Worm (Caenorhabditis elegans): ENCODE results near the gene C05D11.8.
A peak's percentile ranks its signal among the peaks of the same experiment; 100 is the strongest.

The C05D11.8 gene

ce11 chrIII:6452683-6453082, 25.6 kb upstream of the C05D11.8 start (continued):
- no peak for TF ChIP-seq nhr-102 (tag; optimal IDR thresholded peaks at IDR 0.05)
- TF ChIP-seq aha-1 (tag), result no peak
- TF ChIP-seq mxl-2 (GFP tag; conservative IDR thresholded peaks at IDR 0.05), result no peak
- TF ChIP-seq unc-62 (GFP tag; optimal IDR thresholded peaks at IDR 0.05 in 1 of 2), result peak in 1 of 2 experiments; percentile 96
- TF ChIP-seq unc-62 (tag; optimal IDR thresholded peaks at IDR 0.05), result no peak
- no peak for TF ChIP-seq ZK546.5 (tag; optimal IDR thresholded peaks at IDR 0.05)
- TF ChIP-seq saeg-2 (GFP tag; IDR thresholded peaks at IDR 0.05), result no peak
- TF ChIP-seq tra-1 (GFP tag; IDR thresholded peaks at IDR 0.05), result no peak
- no peak for TF ChIP-seq nhr-237 (tag; optimal IDR thresholded peaks at IDR 0.05)
- no peak for TF ChIP-seq ZK337.2 (GFP tag; IDR thresholded peaks at IDR 0.05)
- TF ChIP-seq lin-29 (GFP tag; IDR thresholded peaks at IDR 0.05), result no peak
- no peak for TF ChIP-seq sdz-12 (GFP tag; optimal IDR thresholded peaks at IDR 0.05)
- TF ChIP-seq madf-5 (GFP tag; IDR thresholded peaks at IDR 0.05), result no peak
- TF ChIP-seq nhr-48 (tag; optimal IDR thresholded peaks at IDR 0.05), result no peak
- TF ChIP-seq hmg-1.1 (GFP tag; IDR thresholded peaks at IDR 0.05), result 0 out of 2 replicates have a peak, but pooled peaks have one; percentile 11
- TF ChIP-seq snpc-4 (tag; optimal IDR thresholded peaks at IDR 0.05), result no peak
- TF ChIP-seq lin-38 (GFP tag; IDR thresholded peaks at IDR 0.05), result peak; percentile 39; the same call in 1 of the 2 replicates
- TF ChIP-seq zip-11 (GFP tag; IDR thresholded peaks at IDR 0.05), result no peak
- TF ChIP-seq unc-39 (tag; optimal IDR thresholded peaks at IDR 0.05), result no peak
- no peak for TF ChIP-seq daf-19 (GFP tag; conservative IDR thresholded peaks at IDR 0.05)
- TF ChIP-seq vab-7 (GFP tag; IDR thresholded peaks at IDR 0.05), result no peak
- TF ChIP-seq egl-27 (tag; optimal IDR thresholded peaks at IDR 0.05), result no peak
- TF ChIP-seq nhr-41 (GFP tag; IDR thresholded peaks at IDR 0.05), result no peak
- TF ChIP-seq ctbp-1 (GFP tag; IDR thresholded peaks at IDR 0.05), result no peak
- TF ChIP-seq mdt-29 (GFP tag; IDR thresholded peaks at IDR 0.05), result no peak
- no peak for TF ChIP-seq skn-1 (tag; optimal IDR thresholded peaks at IDR 0.05)
- TF ChIP-seq rbr-2 (tag; optimal IDR thresholded peaks at IDR 0.05), result no peak
- TF ChIP-seq Y105C5A.15 (GFP tag; IDR thresholded peaks at IDR 0.05), result no peak
- TF ChIP-seq ztf-7 (tag; optimal IDR thresholded peaks at IDR 0.05), result no peak
- no peak for TF ChIP-seq aly-2 (tag; optimal IDR thresholded peaks at IDR 0.05)
- no peak for TF ChIP-seq lin-1 (GFP tag; IDR thresholded peaks at IDR 0.05)
- no peak for TF ChIP-seq ceh-20 (GFP tag; IDR thresholded peaks at IDR 0.05)
- TF ChIP-seq spr-3 (GFP tag; optimal IDR thresholded peaks at IDR 0.05), result no peak
- no peak for TF ChIP-seq cey-2 (tag; optimal IDR thresholded peaks at IDR 0.05; ENCODE audit: borderline replicate concordance, insufficient read depth)
- TF ChIP-seq D1046.2 (GFP tag; IDR thresholded peaks at IDR 0.05), result no peak
- TF ChIP-seq mes-2 (tag; optimal IDR thresholded peaks at IDR 0.05; ENCODE audit: poor library complexity, severe bottlenecking), result peak; percentile 5
- no peak for TF ChIP-seq lim-7 (GFP tag; IDR thresholded peaks at IDR 0.05)
- TF ChIP-seq madf-9 (GFP tag; conservative IDR thresholded peaks at IDR 0.05), result no peak
- TF ChIP-seq T26A8.4 (GFP tag; IDR thresholded peaks at IDR 0.05), result no peak
- no peak for TF ChIP-seq fos-1 (tag; optimal IDR thresholded peaks at IDR 0.05)
- no peak for TF ChIP-seq nhr-76 (tag; optimal IDR thresholded peaks at IDR 0.05)
- no peak for TF ChIP-seq ceh-44 (GFP tag; IDR thresholded peaks at IDR 0.05)
- TF ChIP-seq spr-1 (tag; optimal IDR thresholded peaks at IDR 0.05), result no peak
- no peak for TF ChIP-seq nhr-10 (tag; optimal IDR thresholded peaks at IDR 0.05)
- TF ChIP-seq dpl-1 (GFP tag; optimal IDR thresholded peaks at IDR 0.05), result peak; percentile 58
- no peak for TF ChIP-seq php-3 (GFP tag; IDR thresholded peaks at IDR 0.05)
- no peak for TF ChIP-seq dmd-9 (GFP tag; IDR thresholded peaks at IDR 0.05)
- TF ChIP-seq dmd-8 (GFP tag; IDR thresholded peaks at IDR 0.05), result no peak
- no peak for TF ChIP-seq F44E2.7 (GFP tag; IDR thresholded peaks at IDR 0.05)
- TF ChIP-seq duxl-1 (tag; optimal IDR thresholded peaks at IDR 0.05; ENCODE audit: poor library complexity), result no peak

All from whole organism, L4 larva.